Worm (Caenorhabditis elegans) whole organism, early embryonic: ENCODE data around the gene rabr-4.

Experiments used
- B0310.2 ChIP-seq: sonication (generic microtip); optimal IDR thresholded peaks from 2 replicates; lab custom pipeline; 2016; ENCODE audit warnings: mild to moderate bottlenecking, missing genetic modification characterization, missing compliant biosample characterization
- aly-1 ChIP-seq: sonication (generic microtip); optimal IDR thresholded peaks from 2 replicates; lab custom pipeline; 2016; ENCODE audit warnings: missing genetic modification characterization, missing compliant biosample characterization
- ama-1 ChIP-seq: fragments of 150-350 bp; optimal IDR thresholded peaks from 2 replicates; lab custom pipeline; 2014
- ceh-13 ChIP-seq: fragments of 200-800 bp; sonication (Bioruptor generic); optimal IDR thresholded peaks from 2 replicates; lab custom pipeline; 2018; ENCODE audit warnings: mild to moderate bottlenecking, missing genetic modification characterization, missing compliant biosample characterization
- ceh-36 ChIP-seq: sonication (generic microtip); optimal IDR thresholded peaks from 2 replicates; lab custom pipeline; 2016; ENCODE audit warnings: missing genetic modification characterization, inconsistent platforms, missing compliant biosample characterization
- ets-7 ChIP-seq: sonication (generic microtip); optimal IDR thresholded peaks from 2 replicates; lab custom pipeline; 2016; ENCODE audit warnings: missing genotype, missing genetic modification characterization, missing compliant biosample characterization
- flt-1 ChIP-seq: fragments of 200-800 bp; sonication (Bioruptor generic); IDR thresholded peaks from 2 replicates; pipeline ENCODE4 v1.3.6; 2022; ENCODE audit warnings: missing genetic modification characterization, missing compliant biosample characterization
- hnd-1 ChIP-seq: sonication (generic microtip); optimal IDR thresholded peaks from 2 replicates; lab custom pipeline; 2016; ENCODE audit warnings: missing genetic modification characterization, missing compliant biosample characterization
- pes-1 ChIP-seq: fragments of 200-800 bp; sonication (Bioruptor generic); IDR thresholded peaks from 2 replicates; pipeline ENCODE4 v1.3.6; 2022; ENCODE audit warnings: missing genetic modification reagents, missing genetic modification characterization, missing compliant biosample characterization
- scrt-1 ChIP-seq: fragments of 200-800 bp; sonication (Bioruptor generic); IDR thresholded peaks from 2 replicates; pipeline ENCODE4 v1.3.6; 2022; ENCODE audit warnings: missing genetic modification characterization, missing compliant biosample characterization
- sea-1 ChIP-seq: fragments of 200-800 bp; sonication (Bioruptor generic); conservative IDR thresholded peaks from 2 replicates; pipeline ENCODE4 v1.3.6; 2022; ENCODE audit warnings: missing genetic modification characterization, missing compliant biosample characterization
- tbx-37 ChIP-seq: fragments of 200-800 bp; sonication (Bioruptor generic); conservative IDR thresholded peaks from 2 replicates; pipeline ENCODE4 v1.3.6; 2022; ENCODE audit warnings: missing genetic modification reagents, missing genetic modification characterization, missing compliant biosample characterization

DNA sequence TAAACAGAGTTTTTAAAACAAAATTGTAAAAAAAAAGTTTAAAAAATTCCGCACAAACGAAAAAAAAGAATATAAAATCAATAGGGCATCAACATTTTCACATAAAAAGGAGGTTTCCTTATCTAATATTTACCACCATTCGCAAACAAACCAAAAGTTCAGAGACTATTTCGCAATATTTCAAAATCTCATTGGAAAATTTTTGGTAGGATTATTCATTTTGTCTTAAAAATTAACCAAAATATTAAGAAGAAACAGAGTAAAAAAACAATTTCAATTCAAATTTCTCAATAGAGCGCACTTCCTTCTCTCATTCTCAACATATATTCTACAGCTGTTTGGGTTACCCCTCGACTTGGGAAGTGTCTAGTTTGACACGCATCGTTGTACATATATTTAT lies 34.7 kb upstream of the rabr-4 start:
- no peak for TF ChIP-seq ama-1 (lab: Kevin White, UChicago)
- no peak for TF ChIP-seq sea-1 (GFP tag; lab: Robert Waterston, UW)
- TF ChIP-seq ceh-36 (tag; lab: Kevin White, UChicago) = no peak
- no peak for TF ChIP-seq aly-1 (tag; lab: Kevin White, UChicago)
- no peak for TF ChIP-seq tbx-37
- no peak for TF ChIP-seq hnd-1 (tag; lab: Kevin White, UChicago)
- TF ChIP-seq flt-1 = no peak
- TF ChIP-seq pes-1 = no peak
- TF ChIP-seq ets-7 (tag; lab: Kevin White, UChicago) = no peak
- TF ChIP-seq ceh-13 (GFP tag; lab: Kevin White, UChicago) = no peak
- TF ChIP-seq B0310.2 (tag; lab: Kevin White, UChicago) = no peak
- TF ChIP-seq scrt-1 (GFP tag; lab: Robert Waterston, UW) = no peak
